Fruit fly (Drosophila melanogaster) whole organism, wandering third instar larva: ENCODE measurements around the gene CG34316.

Experiments
- Abd-B ChIP-seq: fragments of >200 bp; optimal IDR thresholded peaks from 2 replicates; lab custom pipeline; 2017; ENCODE audit warnings: missing biosample characterization, missing genetic modification characterization
- CG32264 ChIP-seq: fragments of 200-800 bp; sonication (Bioruptor generic); optimal IDR thresholded peaks from 2 replicates; lab custom pipeline; 2016; ENCODE audit warnings: missing biosample characterization, missing genetic modification characterization
- CG9705 ChIP-seq: fragments of 200-800 bp; sonication (Bioruptor generic); optimal IDR thresholded peaks from 2 replicates; lab custom pipeline; 2018; ENCODE audit warnings: missing biosample characterization, mild to moderate bottlenecking, missing genetic modification characterization
- CrebA ChIP-seq: fragments of 200-800 bp; sonication (Bioruptor generic); optimal IDR thresholded peaks from 2 replicates; lab custom pipeline; 2016; ENCODE audit warnings: missing biosample characterization, mild to moderate bottlenecking, missing genetic modification characterization, borderline replicate concordance
- Dfd ChIP-seq: fragments of >200 bp; optimal IDR thresholded peaks from 2 replicates; lab custom pipeline; 2017; ENCODE audit warnings: missing biosample characterization, missing genetic modification characterization
- Dif ChIP-seq: fragments of 200-275, 200-300 bp; sonication (Bioruptor generic); optimal IDR thresholded peaks from 2 replicates; lab custom pipeline; 2018; ENCODE audit warnings: missing biosample characterization, missing genetic modification characterization; ENCODE audit not compliant: partially characterized antibody
- GATAd ChIP-seq: sonication (Bioruptor generic); optimal IDR thresholded peaks from 2 replicates; lab custom pipeline; 2016; ENCODE audit warnings: missing biosample characterization, missing genetic modification characterization
- HLH106 ChIP-seq: fragments of 200-800 bp; optimal IDR thresholded peaks from 3 replicates; lab custom pipeline; 2019; ENCODE audit warnings: missing biosample characterization, mild to moderate bottlenecking, missing genetic modification characterization, moderate library complexity
- Hr78 ChIP-seq: fragments of >200 bp; optimal IDR thresholded peaks from 2 replicates; lab custom pipeline; 2017; ENCODE audit warnings: missing biosample characterization, missing genetic modification characterization
- Hr83 ChIP-seq: fragments of 200-300 bp; sonication (Bioruptor generic); optimal IDR thresholded peaks from 2 replicates; lab custom pipeline; 2016; ENCODE audit warnings: missing biosample characterization, mild to moderate bottlenecking, missing genetic modification characterization, moderate library complexity; ENCODE audit not compliant: poor library complexity, severe bottlenecking
- Jra ChIP-seq: sonication (Bioruptor generic); optimal IDR thresholded peaks from 2 replicates; lab custom pipeline; 2016; ENCODE audit warnings: missing biosample characterization, missing genetic modification characterization
- Mio ChIP-seq: sonication (Bioruptor generic); optimal IDR thresholded peaks from 2 replicates; lab custom pipeline; 2016; ENCODE audit warnings: missing biosample characterization, missing genetic modification characterization
- Myc ChIP-seq: fragments of >200 bp; optimal IDR thresholded peaks from 2 replicates; lab custom pipeline; 2017
- N ChIP-seq: fragments of >200 bp; optimal IDR thresholded peaks from 2 replicates; lab custom pipeline; 2018; ENCODE audit warnings: missing biosample characterization, missing external identifiers, missing genetic modification characterization
- OdsH ChIP-seq: fragments of 200-800 bp; sonication (Bioruptor generic); optimal IDR thresholded peaks from 2 replicates; lab custom pipeline; 2016; ENCODE audit warnings: missing biosample characterization, mild to moderate bottlenecking, missing genetic modification characterization
- Rel ChIP-seq, 2 experiments: fragments of 200-800 bp; sonication (Bioruptor generic) in 1 of 2; optimal IDR thresholded peaks; 2 replicates in 1 of 2; 3 replicates in 1 of 2; lab custom pipeline; 2016 to 2019; ENCODE audit warnings: mild to moderate bottlenecking in 2 of 2, missing biosample characterization in 2 of 2, missing genetic modification characterization in 2 of 2, moderate library complexity in 1 of 2
- Sp1 ChIP-seq: fragments of 200-800 bp; sonication (Bioruptor generic); optimal IDR thresholded peaks from 3 replicates; lab custom pipeline; 2019; ENCODE audit warnings: missing biosample characterization, mild to moderate bottlenecking, missing genetic modification characterization, moderate library complexity
- Vsx2 ChIP-seq: fragments of 200-300, 225-300 bp; sonication (Bioruptor generic); optimal IDR thresholded peaks from 2 replicates; lab custom pipeline; 2018; ENCODE audit warnings: missing biosample characterization, missing genetic modification characterization; ENCODE audit not compliant: partially characterized antibody
- br ChIP-seq: fragments of 200-800 bp; sonication (Bioruptor generic); optimal IDR thresholded peaks from 2 replicates; lab custom pipeline; 2016; ENCODE audit warnings: missing biosample characterization, missing genetic modification characterization
- brk ChIP-seq: fragments of 200-800 bp; sonication (Bioruptor generic); optimal IDR thresholded peaks from 2 replicates; lab custom pipeline; 2016; ENCODE audit warnings: missing biosample characterization, mild to moderate bottlenecking, missing genetic modification characterization
- dl ChIP-seq, 2 experiments: fragments of 175-275, 200-275 bp in 1 of 2; fragments of 200-275 bp in 1 of 2; sonication (Bioruptor generic); optimal IDR thresholded peaks; lab custom pipeline; 2018; ENCODE audit warnings: mild to moderate bottlenecking in 2 of 2, missing biosample characterization in 2 of 2, missing genetic modification characterization in 2 of 2, moderate library complexity in 2 of 2; ENCODE audit not compliant: partially characterized antibody in 2 of 2, insufficient read depth in 1 of 2
- dmrt93B ChIP-seq: fragments of 200-800 bp; sonication (Bioruptor generic); optimal IDR thresholded peaks from 2 replicates; lab custom pipeline; 2018; ENCODE audit warnings: missing biosample characterization, mild to moderate bottlenecking, missing genetic modification characterization
- dsf ChIP-seq: sonication (Bioruptor generic); optimal IDR thresholded peaks from 2 replicates; lab custom pipeline; 2016; ENCODE audit warnings: missing biosample characterization, missing genetic modification characterization, borderline replicate concordance
- ey ChIP-seq: fragments of 200-800 bp; sonication (Bioruptor generic); optimal IDR thresholded peaks from 2 replicates; lab custom pipeline; 2016; ENCODE audit warnings: missing biosample characterization, missing genetic modification characterization
- foxo ChIP-seq, 2 experiments: fragments of 200-800 bp; sonication (Bioruptor generic); optimal IDR thresholded peaks; 2 replicates in 1 of 2; 3 replicates in 1 of 2; lab custom pipeline; 2016 to 2017; ENCODE audit warnings: missing biosample characterization in 2 of 2, missing genetic modification characterization in 2 of 2
- fru ChIP-seq: fragments of 200-800 bp; sonication (Bioruptor generic); optimal IDR thresholded peaks from 3 replicates; lab custom pipeline; 2016; ENCODE audit warnings: missing biosample characterization, mild to moderate bottlenecking, missing genetic modification characterization
- h ChIP-seq: fragments of 200-800 bp; sonication (Bioruptor generic); optimal IDR thresholded peaks from 3 replicates; lab custom pipeline; 2016; ENCODE audit warnings: missing biosample characterization, mild to moderate bottlenecking, missing genetic modification characterization
- jim ChIP-seq: fragments of 175-275, 200-325 bp; sonication (Bioruptor generic); optimal IDR thresholded peaks from 2 replicates; lab custom pipeline; 2016; ENCODE audit warnings: missing biosample characterization, mild to moderate bottlenecking, missing genetic modification characterization
- lola ChIP-seq: fragments of >200 bp; optimal IDR thresholded peaks from 2 replicates; lab custom pipeline; 2017; ENCODE audit warnings: missing biosample characterization, missing genetic modification characterization
- pan ChIP-seq: fragments of >200 bp; optimal IDR thresholded peaks from 2 replicates; lab custom pipeline; 2017
- psq ChIP-seq: fragments of 200-800 bp; sonication (Bioruptor generic); optimal IDR thresholded peaks from 3 replicates; lab custom pipeline; 2017; ENCODE audit warnings: missing biosample characterization, mild to moderate bottlenecking, missing genetic modification characterization, moderate library complexity
- rgr ChIP-seq: fragments of 200-800 bp; sonication (Bioruptor generic); optimal IDR thresholded peaks from 3 replicates; lab custom pipeline; 2016; ENCODE audit warnings: missing biosample characterization, mild to moderate bottlenecking, missing genetic modification characterization
- sage ChIP-seq: fragments of 200-800 bp; sonication (Bioruptor generic); optimal IDR thresholded peaks from 2 replicates; lab custom pipeline; 2016; ENCODE audit warnings: missing biosample characterization, mild to moderate bottlenecking, missing genetic modification characterization
- tai ChIP-seq: sonication (Bioruptor generic); optimal IDR thresholded peaks from 2 replicates; lab custom pipeline; 2016; ENCODE audit warnings: missing biosample characterization, missing genetic modification characterization
- usp ChIP-seq: fragments of >200 bp; optimal IDR thresholded peaks from 2 replicates; lab custom pipeline; 2017; ENCODE audit warnings: missing biosample characterization, missing genetic modification characterization
- woc ChIP-seq: sonication (Bioruptor generic); optimal IDR thresholded peaks from 2 replicates; lab custom pipeline; 2016; ENCODE audit warnings: missing biosample characterization, mild to moderate bottlenecking, missing genetic modification characterization

The CG34316 gene

DNA sequence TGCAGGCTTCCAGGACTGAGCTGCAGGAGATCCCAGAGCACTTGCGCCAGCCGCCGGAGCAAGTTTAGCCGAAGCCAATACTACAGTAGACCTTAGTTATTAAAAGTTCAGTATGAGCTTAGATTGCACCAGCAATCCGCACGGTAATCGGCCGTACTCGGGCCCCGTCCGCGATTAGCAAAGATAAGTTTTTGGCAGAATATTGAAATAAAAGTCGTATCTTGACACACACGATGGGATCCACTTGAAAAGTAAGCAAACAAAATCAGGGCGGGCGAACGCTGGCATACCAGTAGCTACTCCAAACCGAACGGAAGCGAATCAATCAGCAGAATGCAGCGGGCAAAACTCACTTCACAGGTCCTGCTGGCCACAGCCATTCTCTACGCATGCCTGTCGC is at the start of gene CG34316:
CG34316 (plus strand) TSS at position 301 of the 400 bp plus-strand sequence.
- TF ChIP-seq fru (GFP tag; lab: Kevin White, UChicago) (no peak), Abd-B (GFP tag; lab: Kevin White, UChicago) (no peak), Dfd (GFP tag; lab: Kevin White, UChicago) (no peak), br (GFP tag; lab: Kevin White, UChicago) (no peak), rgr (GFP tag; lab: Kevin White, UChicago) (no peak), HLH106 (no peak), Hr78 (no peak), Myc (lab: Kevin White, UChicago) (no peak), dl (GFP tag; optimal IDR thresholded peaks at IDR 0.05; lab: Kevin White, UChicago; ENCODE audit: insufficient read depth in 1 of 2, partially characterized antibody in 2 of 2) (no peak), CG32264 (GFP tag; lab: Kevin White, UChicago) (no peak), brk (GFP tag; lab: Kevin White, UChicago) (no peak), tai (GFP tag; lab: Kevin White, UChicago) (no peak), lola (no peak), GATAd (no peak), N (GFP tag; lab: Kevin White, UChicago) (no peak), Vsx2 (GFP tag; lab: Kevin White, UChicago) (no peak), CG9705 (GFP tag; lab: Kevin White, UChicago) (no peak), dmrt93B (GFP tag; lab: Kevin White, UChicago) (no peak)
- TF ChIP-seq, all 38 proteins: peak for 0

DNA sequence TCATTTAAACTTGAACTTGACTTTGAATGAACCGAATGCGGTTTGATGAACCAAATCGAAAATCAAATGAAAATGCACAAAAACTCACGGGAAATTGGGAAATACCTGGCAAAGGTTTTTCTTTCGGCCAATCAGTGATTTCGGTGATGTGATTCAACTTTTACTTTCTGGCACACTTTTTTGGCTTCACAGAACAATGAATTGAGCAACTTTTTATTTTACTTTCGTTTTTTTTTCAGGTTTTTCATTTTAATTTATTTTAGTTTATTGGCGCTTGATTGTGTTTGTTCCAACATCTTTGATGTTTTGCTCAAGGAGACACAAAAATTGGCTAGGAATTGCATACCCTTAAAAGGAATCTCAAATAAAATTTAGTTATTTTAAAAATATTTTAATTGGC is 48.9 kb upstream of the CG34316 start, which contains the start of gene Mf:
Mf (minus strand) TSS at position 44 of the 400 bp plus-strand sequence.
- TF ChIP-seq OdsH (no peak), N (GFP tag; lab: Kevin White, UChicago) (no peak), rgr (GFP tag; lab: Kevin White, UChicago) (no peak), brk (GFP tag; lab: Kevin White, UChicago) (no peak), Abd-B (GFP tag; lab: Kevin White, UChicago) (no peak), Jra (GFP tag; lab: Kevin White, UChicago) (no peak), Mio (GFP tag; lab: Kevin White, UChicago) (no peak), jim (GFP tag; lab: Kevin White, UChicago) (no peak), Vsx2 (GFP tag; lab: Kevin White, UChicago) (no peak), sage (GFP tag; lab: Kevin White, UChicago) (no peak), dl (GFP tag; optimal IDR thresholded peaks at IDR 0.05; lab: Kevin White, UChicago; ENCODE audit: insufficient read depth in 1 of 2, partially characterized antibody in 2 of 2) (no peak), Myc (lab: Kevin White, UChicago) (no peak), tai (GFP tag; lab: Kevin White, UChicago) (no peak), GATAd (no peak), CrebA (no peak), br (GFP tag; lab: Kevin White, UChicago) (no peak), CG9705 (GFP tag; lab: Kevin White, UChicago) (no peak)

DNA sequence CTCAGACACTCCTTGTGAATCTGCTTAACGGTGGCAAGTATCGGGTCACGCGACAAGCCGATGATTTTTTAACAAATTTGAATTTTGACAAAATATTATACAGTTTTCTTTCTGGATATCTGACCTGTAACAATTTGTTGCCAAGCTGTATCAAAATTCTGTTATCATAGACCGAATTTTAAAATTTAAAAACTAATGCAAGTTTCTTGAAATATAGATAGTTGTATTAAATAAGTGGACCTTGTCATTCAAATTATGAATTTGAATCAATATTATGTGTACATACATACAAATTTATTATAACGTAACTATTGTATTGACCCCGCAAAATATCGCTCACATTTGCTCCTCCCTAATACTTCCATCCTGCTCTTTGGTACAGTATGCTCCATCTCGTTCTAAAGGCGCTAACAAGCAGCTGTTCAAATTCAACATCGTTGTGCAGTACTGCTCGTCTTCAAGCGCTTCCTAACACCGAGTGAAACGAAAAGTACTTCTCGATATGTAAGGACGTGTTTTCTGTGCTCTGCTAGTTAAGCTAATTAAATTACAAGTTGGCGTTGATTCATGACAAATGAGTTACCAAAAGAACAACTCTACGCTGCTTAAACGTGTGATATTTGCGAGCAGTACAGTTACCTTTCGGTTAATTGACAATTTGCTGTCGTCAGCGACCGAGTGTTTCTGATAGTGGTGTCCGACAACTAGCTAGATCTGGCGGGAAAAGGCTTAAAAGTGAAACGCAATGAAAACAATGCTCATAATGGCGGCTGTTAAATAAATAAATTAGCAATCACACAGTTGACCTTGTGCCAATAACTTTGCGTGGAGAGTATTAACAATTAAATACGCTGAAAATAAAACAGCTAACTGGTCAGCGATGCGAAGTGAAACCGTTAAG is 34.0 kb upstream of the CG34316 start, which contains the start of the genes Kpc1 and CG42542:
Kpc1 (minus strand) TSS at position 77 of the 901 bp plus-strand sequence.
CG42542 (plus strand) TSS at position 465 of the 901 bp plus-strand sequence.
- TF ChIP-seq GATAd (peak; percentile 74), Dif (GFP tag; lab: Kevin White, UChicago) (peak; percentile 19), sage (GFP tag; lab: Kevin White, UChicago) (peak; percentile 56), Abd-B (GFP tag; lab: Kevin White, UChicago) (no peak), brk (GFP tag; lab: Kevin White, UChicago) (no peak), N (GFP tag; lab: Kevin White, UChicago) (no peak), br (GFP tag; lab: Kevin White, UChicago) (peak; percentile 74), CrebA (peak; percentile 64), Mio (GFP tag; lab: Kevin White, UChicago) (no peak), CG32264 (GFP tag; lab: Kevin White, UChicago) (peak; percentile 70), foxo (GFP tag; optimal IDR thresholded peaks at IDR 0.05; lab: Kevin White, UChicago) (peak; percentile 34 to 83), Sp1 (peak; percentile 64), Hr83 (GFP tag; lab: Kevin White, UChicago) (peak; percentile 93), pan (lab: Kevin White, UChicago) (no peak), tai (GFP tag; lab: Kevin White, UChicago) (no peak), rgr (GFP tag; lab: Kevin White, UChicago) (peak; percentile 83), Jra (GFP tag; lab: Kevin White, UChicago) (peak; percentile 94), h (GFP tag; lab: Kevin White, UChicago) (peak; percentile 83), Rel (GFP tag; optimal IDR thresholded peaks at IDR 0.05; lab: Kevin White, UChicago) (no peak), Rel (tag; optimal IDR thresholded peaks at IDR 0.05; lab: Kevin White, UChicago) (peak; percentile 60), jim (GFP tag; lab: Kevin White, UChicago) (peak; percentile 52), usp (GFP tag; lab: Kevin White, UChicago) (no peak), Myc (lab: Kevin White, UChicago) (peak; percentile 89), HLH106 (peak; percentile 60), dl (GFP tag; optimal IDR thresholded peaks at IDR 0.05; lab: Kevin White, UChicago; ENCODE audit: insufficient read depth in 1 of 2, partially characterized antibody in 2 of 2) (peak in 1 of 2 experiments; percentile 6), fru (GFP tag; lab: Kevin White, UChicago) (peak; percentile 77), Dfd (GFP tag; lab: Kevin White, UChicago) (no peak), Hr78 (no peak), Vsx2 (GFP tag; lab: Kevin White, UChicago) (peak; percentile 92), CG9705 (GFP tag; lab: Kevin White, UChicago) (peak; percentile 49), OdsH (peak; percentile 72), woc (peak; percentile 95), dmrt93B (GFP tag; lab: Kevin White, UChicago) (peak; percentile 52), psq (GFP tag; lab: Kevin White, UChicago) (peak; percentile 69), lola (no peak), dsf (peak; percentile 72), ey (GFP tag; lab: Kevin White, UChicago) (peak; percentile 82)
